Fruit fly (Drosophila melanogaster) whole organism, embryonic: Measurements from ENCODE around the gene Prm.
A peak's percentile ranks its signal among the peaks of the same experiment; 100 is the strongest.

ENCODE experiments used
- Awh ChIP-seq: fragments of 200-800 bp; sonication (Bioruptor generic); IDR thresholded peaks from 2 replicates; pipeline ENCODE4, ENCODE4 v1.3.6; 2022; ENCODE audit warnings: missing biosample characterization, missing genetic modification characterization
- B-H2 ChIP-seq: fragments of 200-800 bp; sonication (Bioruptor generic); optimal IDR thresholded peaks from 2 replicates; lab custom pipeline; 2018; ENCODE audit warnings: missing biosample characterization, mild to moderate bottlenecking, missing genetic modification characterization
- CG10654 ChIP-seq: fragments of 200-800 bp; sonication (Bioruptor generic); optimal IDR thresholded peaks from 2 replicates; lab custom pipeline; 2016; ENCODE audit warnings: missing biosample characterization, missing genetic modification characterization
- CG11456 ChIP-seq: fragments of 200-800 bp; sonication (Bioruptor generic); IDR thresholded peaks from 3 replicates; pipeline ENCODE4 v1.3.6; 2022; ENCODE audit warnings: missing biosample characterization, missing genetic modification characterization
- CG11504 ChIP-seq: fragments of 200-800 bp; sonication (Bioruptor generic); optimal IDR thresholded peaks from 3 replicates; lab custom pipeline; 2019; ENCODE audit warnings: missing biosample characterization, mild to moderate bottlenecking, missing genetic modification characterization, moderate library complexity
- CG12155 ChIP-seq: fragments of 200-800 bp; sonication (Bioruptor generic); optimal IDR thresholded peaks from 3 replicates; lab custom pipeline; 2016; ENCODE audit warnings: missing biosample characterization, missing genetic modification characterization
- CG13775 ChIP-seq: fragments of 200-800 bp; sonication (Bioruptor generic); optimal IDR thresholded peaks from 3 replicates; lab custom pipeline; 2017; ENCODE audit warnings: missing biosample characterization, mild to moderate bottlenecking, missing genetic modification characterization
- CG14965 ChIP-seq: fragments of 200-800 bp; sonication (Bioruptor generic); optimal IDR thresholded peaks from 2 replicates; lab custom pipeline; 2016; ENCODE audit warnings: missing biosample characterization, missing genetic modification characterization, borderline replicate concordance
- CG15696 ChIP-seq: fragments of 200-800 bp; sonication (Bioruptor generic); optimal IDR thresholded peaks from 2 replicates; lab custom pipeline; 2019; ENCODE audit warnings: missing biosample characterization, mild to moderate bottlenecking, missing genetic modification characterization, moderate library complexity
- CG17829 ChIP-seq: fragments of 200-800 bp; optimal IDR thresholded peaks from 2 replicates; lab custom pipeline; 2019; ENCODE audit warnings: missing biosample characterization, mild to moderate bottlenecking, missing genetic modification characterization, moderate library complexity
- CG18764 ChIP-seq: fragments of 200-800 bp; sonication (Bioruptor generic); optimal IDR thresholded peaks from 3 replicates; lab custom pipeline; 2016; ENCODE audit warnings: missing biosample characterization, missing genetic modification characterization
- CG2129 ChIP-seq: fragments of 200-800 bp; sonication (Bioruptor generic); IDR thresholded peaks from 2 replicates; pipeline ENCODE4 v1.3.6; 2022; ENCODE audit warnings: missing biosample characterization, missing genetic modification characterization; ENCODE audit not compliant: partially characterized antibody
- CG2875 ChIP-seq: fragments of 200-800 bp; sonication (Bioruptor generic); optimal IDR thresholded peaks from 2 replicates; lab custom pipeline; 2017; ENCODE audit warnings: missing biosample characterization, mild to moderate bottlenecking, missing genetic modification characterization, missing genetic modification reagents
- CG3281 ChIP-seq: fragments of 200-800 bp; sonication (Bioruptor generic); optimal IDR thresholded peaks from 3 replicates; lab custom pipeline; 2017; ENCODE audit warnings: missing biosample characterization, mild to moderate bottlenecking, missing genetic modification characterization
- CG34224 ChIP-seq: fragments of 200-800 bp; sonication (Bioruptor generic); IDR thresholded peaks from 3 replicates; pipeline ENCODE4 v1.3.6; 2022; ENCODE audit warnings: missing biosample characterization, missing genetic modification characterization; ENCODE audit not compliant: partially characterized antibody
- CG3995 ChIP-seq: fragments of 200-800 bp; sonication (Bioruptor generic); optimal IDR thresholded peaks from 3 replicates; lab custom pipeline; 2016; ENCODE audit warnings: missing biosample characterization, missing genetic modification characterization
- CG7357 ChIP-seq: fragments of 200-800 bp; sonication (Bioruptor generic); IDR thresholded peaks from 3 replicates; pipeline ENCODE4 v1.3.6; 2022; ENCODE audit warnings: missing biosample characterization, missing genetic modification characterization
- CG8359 ChIP-seq: fragments of 200-800 bp; sonication (Bioruptor generic); optimal IDR thresholded peaks from 2 replicates; lab custom pipeline; 2017; ENCODE audit warnings: missing biosample characterization, mild to moderate bottlenecking, missing genetic modification characterization, borderline replicate concordance
- CG9817 ChIP-seq: fragments of 200-800 bp; sonication (Bioruptor generic); optimal IDR thresholded peaks from 2 replicates; lab custom pipeline; 2018; ENCODE audit warnings: missing biosample characterization, mild to moderate bottlenecking, missing genetic modification characterization, moderate library complexity
- Camta ChIP-seq: fragments of 200-800 bp; sonication (Bioruptor generic); optimal IDR thresholded peaks from 2 replicates; lab custom pipeline; 2016; ENCODE audit warnings: missing biosample characterization, missing genetic modification characterization
- CrebB ChIP-seq: fragments of 200-800 bp; sonication (Bioruptor generic); optimal IDR thresholded peaks from 3 replicates; lab custom pipeline; 2018; ENCODE audit warnings: missing biosample characterization, mild to moderate bottlenecking, missing genetic modification characterization
- Dbx ChIP-seq: fragments of 200-800 bp; sonication (Bioruptor generic); IDR thresholded peaks from 3 replicates; pipeline ENCODE4 v1.3.6; 2022; ENCODE audit warnings: missing biosample characterization, missing genetic modification characterization
- Dip2 ChIP-seq: fragments of 200-800 bp; sonication (Bioruptor generic); IDR thresholded peaks from 2 replicates; pipeline ENCODE4 v1.3.6; 2022; ENCODE audit warnings: missing biosample characterization, missing genetic modification characterization
- Eip74EF ChIP-seq, 2 experiments: fragments of 200-800 bp in 1 of 2; fragments of >200 bp in 1 of 2; sonication (Bioruptor generic) in 1 of 2; optimal IDR thresholded peaks; 2 replicates each; lab custom pipeline; 2017 to 2019; ENCODE audit warnings: missing biosample characterization in 2 of 2, missing genetic modification characterization in 2 of 2, mild to moderate bottlenecking in 1 of 2, moderate library complexity in 1 of 2
- H15 ChIP-seq: fragments of 200-800 bp; sonication (Bioruptor generic); IDR thresholded peaks from 3 replicates; pipeline ENCODE4 v1.3.6; 2022; ENCODE audit warnings: missing biosample characterization, missing genetic modification characterization
- HmgD ChIP-seq: fragments of 200-800 bp; sonication (Bioruptor generic); optimal IDR thresholded peaks from 3 replicates; lab custom pipeline; 2016; ENCODE audit warnings: missing biosample characterization, missing genetic modification characterization
- Hmr ChIP-seq: fragments of 200-800 bp; sonication (Bioruptor generic); optimal IDR thresholded peaks from 3 replicates; lab custom pipeline; 2017; ENCODE audit warnings: mild to moderate bottlenecking, missing biosample characterization, missing genetic modification reagents, missing genetic modification characterization
- Hmx ChIP-seq: fragments of 200-800 bp; sonication (Bioruptor generic); optimal IDR thresholded peaks from 2 replicates; lab custom pipeline; 2016; ENCODE audit warnings: missing biosample characterization, missing genetic modification characterization
- Lpt ChIP-seq: fragments of >200 bp; optimal IDR thresholded peaks from 2 replicates; lab custom pipeline; 2018; ENCODE audit warnings: missing biosample characterization, missing genetic modification characterization
- Meics ChIP-seq: fragments of 200-800 bp; sonication (Bioruptor generic); optimal IDR thresholded peaks from 2 replicates; lab custom pipeline; 2017; ENCODE audit warnings: missing biosample characterization, mild to moderate bottlenecking, missing genetic modification characterization
- NC2β ChIP-seq: fragments of 200-800 bp; sonication (Bioruptor generic); optimal IDR thresholded peaks from 2 replicates; lab custom pipeline; 2016; ENCODE audit warnings: missing biosample characterization, missing genetic modification characterization
- Oaz ChIP-seq: fragments of 200-800 bp; sonication (Bioruptor generic); IDR thresholded peaks from 2 replicates; pipeline ENCODE4 v1.3.6; 2022; ENCODE audit warnings: missing biosample characterization, missing genetic modification characterization
- Oli ChIP-seq: fragments of 200-800 bp; sonication (Bioruptor generic); optimal IDR thresholded peaks from 2 replicates; lab custom pipeline; 2018; ENCODE audit warnings: missing biosample characterization, mild to moderate bottlenecking, missing genetic modification characterization, moderate library complexity
- Trl ChIP-seq, 3 experiments: fragments of >200 bp in 2 of 3; fragments of 200-800 bp in 1 of 3; sonication (Bioruptor generic) in 1 of 3; optimal IDR thresholded peaks; 2 replicates in 1 of 3; 3 replicates in 2 of 3; lab custom pipeline; 2016 to 2017; ENCODE audit warnings: missing biosample characterization in 1 of 3, missing genetic modification characterization in 1 of 3
- Xbp1 ChIP-seq: fragments of 200-800 bp; sonication (Bioruptor generic); optimal IDR thresholded peaks from 3 replicates; lab custom pipeline; 2016; ENCODE audit warnings: missing biosample characterization, mild to moderate bottlenecking, missing genetic modification characterization
- YL-1 ChIP-seq: fragments of 200-800 bp; sonication (Bioruptor generic); optimal IDR thresholded peaks from 3 replicates; lab custom pipeline; 2017; ENCODE audit warnings: missing biosample characterization, mild to moderate bottlenecking, missing genetic modification characterization
- bsh ChIP-seq, 2 experiments: fragments of 200-800 bp; sonication (Bioruptor generic); optimal IDR thresholded peaks; 2 replicates each; lab custom pipeline; 2017 to 2018; ENCODE audit warnings: mild to moderate bottlenecking in 2 of 2, missing biosample characterization in 2 of 2, missing genetic modification characterization in 2 of 2, moderate library complexity in 1 of 2
- cato ChIP-seq: fragments of 200-800 bp; sonication (Bioruptor generic); optimal IDR thresholded peaks from 2 replicates; lab custom pipeline; 2016; ENCODE audit warnings: missing biosample characterization, missing genetic modification characterization, borderline replicate concordance
- crol ChIP-seq: fragments of 200-800 bp; sonication (Bioruptor generic); IDR thresholded peaks from 2 replicates; pipeline ENCODE4 v1.3.6; 2022; ENCODE audit warnings: missing biosample characterization, missing genetic modification characterization
- disco-r ChIP-seq: fragments of 200-800 bp; sonication (Bioruptor generic); optimal IDR thresholded peaks from 2 replicates; lab custom pipeline; 2016; ENCODE audit warnings: missing biosample characterization, missing genetic modification characterization
- emc ChIP-seq: fragments of 200-800 bp; sonication (Bioruptor generic); optimal IDR thresholded peaks from 2 replicates; lab custom pipeline; 2016; ENCODE audit warnings: missing biosample characterization, missing genetic modification characterization
- grau ChIP-seq: fragments of 200-800 bp; optimal IDR thresholded peaks from 3 replicates; lab custom pipeline; 2019; ENCODE audit warnings: missing biosample characterization, mild to moderate bottlenecking, missing genetic modification characterization, moderate library complexity
- gro ChIP-seq: fragments of 200-800 bp; sonication (Bioruptor generic); optimal IDR thresholded peaks from 2 replicates; lab custom pipeline; 2016; ENCODE audit warnings: missing biosample characterization, missing genetic modification characterization
- kni ChIP-seq: fragments of 200-800 bp; sonication (Bioruptor generic); optimal IDR thresholded peaks from 3 replicates; lab custom pipeline; 2017; ENCODE audit warnings: mild to moderate bottlenecking, missing biosample characterization, missing genetic modification reagents, missing genetic modification characterization
- lilli ChIP-seq: fragments of 200-800 bp; sonication (Bioruptor generic); optimal IDR thresholded peaks from 3 replicates; lab custom pipeline; 2016; ENCODE audit warnings: missing biosample characterization, missing genetic modification characterization
- mam ChIP-seq: fragments of 200-800 bp; sonication (Bioruptor generic); optimal IDR thresholded peaks from 3 replicates; lab custom pipeline; 2016; ENCODE audit warnings: missing biosample characterization, missing genetic modification characterization
- nom ChIP-seq: fragments of 200-800 bp; sonication (Bioruptor generic); optimal IDR thresholded peaks from 2 replicates; lab custom pipeline; 2017; ENCODE audit warnings: missing biosample characterization, missing genetic modification characterization, mild to moderate bottlenecking, moderate library complexity, missing genetic modification reagents
- pfk ChIP-seq: fragments of 200-800 bp; sonication (Bioruptor generic); optimal IDR thresholded peaks from 2 replicates; lab custom pipeline; 2018; ENCODE audit warnings: missing biosample characterization, mild to moderate bottlenecking, missing genetic modification characterization, moderate library complexity
- seq ChIP-seq: fragments of 200-800 bp; sonication (Bioruptor generic); IDR thresholded peaks from 2 replicates; pipeline ENCODE4 v1.3.6; 2022; ENCODE audit warnings: missing biosample characterization, missing genetic modification characterization
- sob ChIP-seq: fragments of 200-800 bp; sonication (Bioruptor generic); IDR thresholded peaks from 2 replicates; pipeline ENCODE4 v1.3.6; 2022; ENCODE audit warnings: missing biosample characterization, missing genetic modification characterization
- tna ChIP-seq: fragments of 200-800 bp; sonication (Bioruptor generic); IDR thresholded peaks from 2 replicates; pipeline ENCODE4 v1.3.6; 2022; ENCODE audit warnings: missing biosample characterization, missing genetic modification characterization; ENCODE audit not compliant: partially characterized antibody

Gene Prm

dm6 chr3L:8765493-8765892 lies 20.4 kb upstream of the Prm start (continued):
- TF ChIP-seq Awh (GFP tag; lab: Robert Waterston, UW): peak; percentile 70
- no peak for TF ChIP-seq B-H2 (GFP tag; lab: Kevin White, UChicago)
- peak; percentile 9 for TF ChIP-seq seq (GFP tag; lab: Robert Waterston, UW)
- no peak for TF ChIP-seq nom
- no peak for TF ChIP-seq CG7357
- no peak for TF ChIP-seq Eip74EF (GFP tag; optimal IDR thresholded peaks at IDR 0.05; lab: Kevin White, UChicago)
- TF ChIP-seq Meics (GFP tag; lab: Kevin White, UChicago): no peak
- no peak for TF ChIP-seq crol (GFP tag; lab: Robert Waterston, UW)
- peak; percentile 96 for TF ChIP-seq CG11504 (tag; lab: Kevin White, UChicago)
- TF ChIP-seq mam (GFP tag; lab: Kevin White, UChicago): no peak
- no peak for TF ChIP-seq Hmr (GFP tag; lab: Kevin White, UChicago)
- TF ChIP-seq CG2129 (GFP tag; lab: Robert Waterston, UW): no peak
- no peak for TF ChIP-seq CrebB (tag; lab: Kevin White, UChicago)
- no peak for TF ChIP-seq CG34224 (GFP tag; lab: Robert Waterston, UW)
- no peak for TF ChIP-seq CG13775
- peak; percentile 45 for TF ChIP-seq CG15696
- no peak for TF ChIP-seq pfk (GFP tag; lab: Kevin White, UChicago)
- no peak for TF ChIP-seq Lpt
- TF ChIP-seq CG14965 (GFP tag; lab: Kevin White, UChicago): no peak
- TF ChIP-seq CG3995: no peak
- TF ChIP-seq Dip2 (GFP tag; lab: Robert Waterston, UW): no peak
- no peak for TF ChIP-seq CG17829
- TF ChIP-seq Hmx (GFP tag; lab: Kevin White, UChicago): no peak
- no peak for TF ChIP-seq CG18764 (GFP tag; lab: Kevin White, UChicago)
- TF ChIP-seq tna: no peak
- TF ChIP-seq disco-r (GFP tag; lab: Kevin White, UChicago): no peak
- TF ChIP-seq bsh (GFP tag; optimal IDR thresholded peaks at IDR 0.05; lab: Kevin White, UChicago): peak in 1 of 2 experiments; percentile 81
- TF ChIP-seq H15: peak; percentile 66
- TF ChIP-seq Camta (GFP tag; lab: Kevin White, UChicago): no peak
- TF ChIP-seq CG11456 (GFP tag; lab: Robert Waterston, UW): no peak
- peak; percentile 14 for TF ChIP-seq Oaz (GFP tag; lab: Robert Waterston, UW)
- TF ChIP-seq CG10654 (GFP tag; lab: Kevin White, UChicago): no peak
- no peak for TF ChIP-seq HmgD (GFP tag; lab: Kevin White, UChicago)
- no peak for TF ChIP-seq Dbx (GFP tag; lab: Robert Waterston, UW)
- no peak for TF ChIP-seq Trl (optimal IDR thresholded peaks at IDR 0.05; lab: Kevin White, UChicago)
- TF ChIP-seq Trl (GFP tag; optimal IDR thresholded peaks at IDR 0.05; lab: Kevin White, UChicago): no peak
- TF ChIP-seq sob: no peak; the same call in 1 of the 2 replicates
- TF ChIP-seq CG3281: no peak
- TF ChIP-seq YL-1 (GFP tag; lab: Kevin White, UChicago): no peak
- TF ChIP-seq CG8359 (GFP tag; lab: Kevin White, UChicago): no peak
- no peak for TF ChIP-seq CG9817 (tag; lab: Kevin White, UChicago)
- TF ChIP-seq kni (GFP tag; lab: Kevin White, UChicago): no peak
- TF ChIP-seq Oli: no peak
- no peak for TF ChIP-seq lilli (GFP tag; lab: Kevin White, UChicago)
- no peak for TF ChIP-seq gro (GFP tag; lab: Kevin White, UChicago)
- no peak for TF ChIP-seq NC2β
- no peak for TF ChIP-seq grau (tag; lab: Kevin White, UChicago)
- TF ChIP-seq CG12155 (GFP tag; lab: Kevin White, UChicago): no peak
- TF ChIP-seq cato (GFP tag; lab: Kevin White, UChicago): no peak
- TF ChIP-seq Xbp1 (GFP tag; lab: Kevin White, UChicago): no peak
- TF ChIP-seq CG2875 (GFP tag; lab: Kevin White, UChicago): no peak
- no peak for TF ChIP-seq emc
